Fruit fly (Drosophila melanogaster): Measurements from ENCODE around the gene shi.

The shi gene

DNA sequence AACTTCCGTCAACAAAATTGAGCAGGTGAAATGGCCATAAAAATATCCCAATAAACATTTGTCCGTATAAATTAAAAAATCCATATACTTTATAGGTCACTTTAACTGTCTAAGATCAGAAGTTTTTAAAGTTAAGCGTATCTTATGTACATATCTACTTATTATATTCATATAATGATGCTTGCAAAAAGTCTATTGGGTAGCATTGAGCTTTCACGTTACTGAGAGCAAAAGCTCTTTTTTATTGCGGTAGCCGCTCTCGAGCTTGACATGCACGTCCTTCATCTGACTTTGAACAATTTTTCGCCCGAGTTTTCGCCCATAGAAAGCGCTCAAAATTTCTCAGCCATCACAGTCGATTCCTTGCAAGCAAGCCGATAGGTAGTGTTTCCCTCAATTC is 24.1 kb upstream of the shi start, which contains the start of gene Gapdh2 (continued):
- TF ChIP-seq OdsH (GFP tag; optimal IDR thresholded peaks at IDR 0.05): peak; percentile 100
- TF ChIP-seq ey (GFP tag; optimal IDR thresholded peaks at IDR 0.05): peak; percentile 99
- TF ChIP-seq lola (GFP tag; optimal IDR thresholded peaks at IDR 0.05): no peak
- TF ChIP-seq usp (GFP tag; optimal IDR thresholded peaks at IDR 0.05): no peak
- peak; percentile 99 for TF ChIP-seq sv (GFP tag; optimal IDR thresholded peaks at IDR 0.05)
- peak; percentile 95 for TF ChIP-seq GATAd (GFP tag; optimal IDR thresholded peaks at IDR 0.05)
- TF ChIP-seq HLH106 (tag; optimal IDR thresholded peaks at IDR 0.05): peak; percentile 100
- peak; percentile 100 for TF ChIP-seq CG9705 (GFP tag; optimal IDR thresholded peaks at IDR 0.05)
- peak; percentile 99 for TF ChIP-seq brk (GFP tag; optimal IDR thresholded peaks at IDR 0.05)
- no peak for TF ChIP-seq Vsx2 (GFP tag; optimal IDR thresholded peaks at IDR 0.05; ENCODE audit: partially characterized antibody)
- no peak for TF ChIP-seq pan (optimal IDR thresholded peaks at IDR 0.05)

DNA sequence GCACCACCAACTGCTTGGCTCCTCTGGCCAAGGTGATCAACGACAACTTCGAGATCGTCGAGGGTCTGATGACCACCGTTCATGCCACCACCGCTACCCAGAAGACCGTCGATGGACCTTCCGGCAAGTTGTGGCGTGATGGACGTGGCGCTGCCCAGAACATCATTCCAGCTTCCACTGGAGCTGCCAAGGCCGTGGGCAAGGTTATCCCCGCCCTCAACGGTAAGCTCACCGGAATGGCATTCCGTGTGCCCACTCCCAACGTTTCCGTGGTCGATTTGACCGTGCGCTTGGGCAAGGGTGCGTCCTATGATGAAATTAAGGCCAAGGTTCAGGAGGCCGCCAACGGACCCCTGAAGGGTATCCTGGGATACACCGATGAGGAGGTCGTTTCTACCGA is 23.1 kb upstream of the shi start:
- no peak for TF ChIP-seq OdsH (GFP tag; optimal IDR thresholded peaks at IDR 0.05)
- TF ChIP-seq Jra (GFP tag; optimal IDR thresholded peaks at IDR 0.05): no peak
- TF ChIP-seq ey (GFP tag; optimal IDR thresholded peaks at IDR 0.05): no peak
- TF ChIP-seq N (GFP tag; optimal IDR thresholded peaks at IDR 0.05): no peak
- no peak for TF ChIP-seq Myc (optimal IDR thresholded peaks at IDR 0.05)

DNA sequence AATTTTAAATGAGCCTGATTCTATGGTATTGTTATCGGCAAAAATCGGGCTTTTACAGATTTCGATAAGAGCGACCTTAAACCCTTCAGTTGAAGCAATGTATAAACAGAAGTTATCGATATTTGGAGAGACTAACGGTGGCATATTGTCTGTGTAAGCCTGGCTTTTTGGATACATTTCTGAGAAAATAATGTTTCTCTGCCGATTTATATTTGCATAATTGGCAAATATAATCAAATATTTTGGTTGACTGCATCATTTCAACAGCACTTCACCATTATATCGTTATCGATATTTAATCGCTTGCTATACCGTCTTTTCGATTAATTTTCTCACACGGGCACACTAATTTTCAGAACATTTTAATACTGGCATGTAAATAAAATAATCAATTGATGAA is 22.1 kb upstream of the shi start, which contains the start of gene CG16952:
Gene CG16952, plus strand, starts transcription at position 341 of the 400 bp plus-strand sequence.
- no peak for TF ChIP-seq lola (GFP tag; optimal IDR thresholded peaks at IDR 0.05)
- no peak for TF ChIP-seq Hr83 (GFP tag; optimal IDR thresholded peaks at IDR 0.05; ENCODE audit: poor library complexity, severe bottlenecking)
- TF ChIP-seq fru (GFP tag; optimal IDR thresholded peaks at IDR 0.05): peak; percentile 2
- TF ChIP-seq foxo (GFP tag; optimal IDR thresholded peaks at IDR 0.05): peak in 1 of 2 experiments; percentile 9
- peak; percentile 65 for TF ChIP-seq N (GFP tag; optimal IDR thresholded peaks at IDR 0.05)
- TF ChIP-seq Rel (GFP tag; optimal IDR thresholded peaks at IDR 0.05): no peak
- peak; percentile 19 for TF ChIP-seq Rel (tag; optimal IDR thresholded peaks at IDR 0.05)
- no peak for TF ChIP-seq Vsx2 (GFP tag; optimal IDR thresholded peaks at IDR 0.05; ENCODE audit: partially characterized antibody)

DNA sequence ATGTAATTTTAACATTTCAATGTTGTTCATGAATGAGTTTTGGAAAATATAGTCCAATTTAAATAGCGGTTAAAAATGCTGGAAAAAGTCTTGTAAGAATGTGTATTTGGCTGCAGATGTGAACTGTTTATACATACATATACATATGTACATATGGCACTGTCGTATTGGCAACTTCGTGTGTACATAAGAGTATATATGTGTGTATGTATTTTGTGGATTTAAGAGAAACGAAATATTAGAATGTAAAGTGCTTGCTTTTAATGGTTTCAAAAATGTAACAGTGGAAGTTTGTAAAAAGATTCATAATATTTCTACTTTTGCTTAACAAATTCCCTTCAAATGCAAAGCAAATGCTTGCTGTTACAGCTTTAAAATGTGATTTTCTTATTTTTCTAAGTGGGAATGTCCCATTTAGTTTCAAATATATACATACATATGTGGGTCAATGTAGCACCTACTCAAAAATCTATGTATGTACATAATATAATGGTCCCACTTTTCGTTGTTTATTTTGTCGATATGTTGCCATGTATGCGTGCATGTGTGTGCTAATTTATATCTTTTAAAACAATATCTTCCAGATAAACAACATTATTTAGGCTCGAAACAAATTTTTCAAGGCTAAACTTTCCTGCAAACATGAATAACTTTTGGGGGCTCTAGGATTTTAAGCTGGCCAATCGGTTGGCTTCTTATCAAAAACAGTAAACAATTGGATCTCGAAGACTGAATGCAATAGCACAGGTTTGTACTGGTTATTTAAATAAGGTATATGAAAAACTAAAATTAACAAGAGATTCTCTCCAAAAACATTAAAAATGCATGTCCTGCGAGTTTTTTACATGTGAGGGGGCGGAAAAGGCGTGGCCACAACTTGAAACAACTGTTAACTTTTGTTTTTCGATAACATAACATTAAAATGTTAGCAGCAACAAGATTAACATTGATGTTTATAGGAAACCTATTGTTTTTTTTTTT is 20.8 kb upstream of the shi start:
- TF ChIP-seq Dif (GFP tag; optimal IDR thresholded peaks at IDR 0.05; ENCODE audit: partially characterized antibody): no peak
- TF ChIP-seq ey (GFP tag; optimal IDR thresholded peaks at IDR 0.05): no peak
- TF ChIP-seq CG9705 (GFP tag; optimal IDR thresholded peaks at IDR 0.05): peak; percentile 43
- TF ChIP-seq br (GFP tag; optimal IDR thresholded peaks at IDR 0.05): no peak
- TF ChIP-seq OdsH (GFP tag; optimal IDR thresholded peaks at IDR 0.05): peak; percentile 27
- TF ChIP-seq Jra (GFP tag; optimal IDR thresholded peaks at IDR 0.05): peak; percentile 44
- peak; percentile 27 for TF ChIP-seq Hr83 (GFP tag; optimal IDR thresholded peaks at IDR 0.05; ENCODE audit: poor library complexity, severe bottlenecking)
- TF ChIP-seq sage (GFP tag; optimal IDR thresholded peaks at IDR 0.05): no peak
- TF ChIP-seq sv (GFP tag; optimal IDR thresholded peaks at IDR 0.05): peak; percentile 23
- no peak for TF ChIP-seq h (GFP tag; optimal IDR thresholded peaks at IDR 0.05)
- no peak for TF ChIP-seq jim (GFP tag; optimal IDR thresholded peaks at IDR 0.05)
- TF ChIP-seq rgr (GFP tag; optimal IDR thresholded peaks at IDR 0.05): no peak
- TF ChIP-seq Myc (optimal IDR thresholded peaks at IDR 0.05): no peak
- TF ChIP-seq foxo (GFP tag; optimal IDR thresholded peaks at IDR 0.05): no peak
- TF ChIP-seq Mio (GFP tag; optimal IDR thresholded peaks at IDR 0.05): no peak
- no peak for TF ChIP-seq dsf (GFP tag; optimal IDR thresholded peaks at IDR 0.05; ENCODE audit: borderline replicate concordance)
- no peak for TF ChIP-seq Dfd (GFP tag; optimal IDR thresholded peaks at IDR 0.05)
- no peak for TF ChIP-seq woc (GFP tag; optimal IDR thresholded peaks at IDR 0.05)
- no peak for TF ChIP-seq fru (GFP tag; optimal IDR thresholded peaks at IDR 0.05)
- no peak for TF ChIP-seq usp (GFP tag; optimal IDR thresholded peaks at IDR 0.05)
- no peak for TF ChIP-seq CrebA (GFP tag; optimal IDR thresholded peaks at IDR 0.05; ENCODE audit: borderline replicate concordance)
- TF ChIP-seq psq (GFP tag; optimal IDR thresholded peaks at IDR 0.05): peak; percentile 21
- no peak for TF ChIP-seq Hnf4 (GFP tag; optimal IDR thresholded peaks at IDR 0.05)
- TF ChIP-seq Abd-B (GFP tag; optimal IDR thresholded peaks at IDR 0.05): no peak
- no peak for TF ChIP-seq CG32264 (GFP tag; optimal IDR thresholded peaks at IDR 0.05)
